Worm (Caenorhabditis elegans) whole organism, L2 larva: Measurements from ENCODE around the gene hst-3.2.

Source experiments
- C34F6.9 ChIP-seq: fragments of 150-350 bp; optimal IDR thresholded peaks from 2 replicates; lab custom pipeline; 2014; ENCODE audit warnings: missing biosample characterization, missing genetic modification characterization
- F13H6.1 ChIP-seq: sonication (generic microtip); optimal IDR thresholded peaks from 2 replicates; lab custom pipeline; 2016; ENCODE audit warnings: missing genetic modification characterization, missing compliant biosample characterization
- R02D3.7 ChIP-seq: fragments of 150-350 bp; optimal IDR thresholded peaks from 2 replicates; lab custom pipeline; 2014; ENCODE audit warnings: missing biosample characterization, missing genetic modification characterization
- ZK546.5 ChIP-seq: sonication (generic microtip); optimal IDR thresholded peaks from 2 replicates; lab custom pipeline; 2017; ENCODE audit warnings: missing biosample characterization, missing genetic modification characterization
- ama-1 ChIP-seq: fragments of 150-350 bp; optimal IDR thresholded peaks from 2 replicates; lab custom pipeline; 2018; ENCODE audit warnings: inconsistent platforms
- blmp-1 ChIP-seq: sonication (generic microtip); optimal IDR thresholded peaks from 2 replicates; lab custom pipeline; 2017; ENCODE audit warnings: missing genetic modification characterization, mild to moderate bottlenecking, missing compliant biosample characterization, antibody characterized with exemption, moderate library complexity; ENCODE audit not compliant: insufficient read depth
- ceh-16 ChIP-seq: fragments of 150-350 bp; optimal IDR thresholded peaks from 2 replicates; lab custom pipeline; 2014; ENCODE audit warnings: missing biosample characterization, missing genetic modification characterization
- crh-2 ChIP-seq: sonication (generic microtip); optimal IDR thresholded peaks from 2 replicates; lab custom pipeline; 2017; ENCODE audit warnings: missing biosample characterization, missing genetic modification characterization
- dmd-4 ChIP-seq: sonication (generic microtip); optimal IDR thresholded peaks from 2 replicates; lab custom pipeline; 2017; ENCODE audit warnings: missing biosample characterization, missing genetic modification characterization
- egl-27 ChIP-seq: sonication (generic microtip); optimal IDR thresholded peaks from 3 replicates; lab custom pipeline; 2017; ENCODE audit warnings: missing biosample characterization, missing genetic modification reagents, missing genetic modification characterization
- elt-3 ChIP-seq: sonication (generic microtip); optimal IDR thresholded peaks from 2 replicates; lab custom pipeline; 2017; ENCODE audit warnings: missing biosample characterization, missing genetic modification characterization
- fos-1 ChIP-seq: fragments of 150-350 bp; optimal IDR thresholded peaks from 2 replicates; lab custom pipeline; 2014; ENCODE audit warnings: missing biosample characterization, missing genetic modification characterization
- lin-11 ChIP-seq: fragments of 150-350 bp; sonication (generic microtip); optimal IDR thresholded peaks from 2 replicates; lab custom pipeline; 2014; ENCODE audit warnings: missing biosample characterization, missing genetic modification characterization, inconsistent platforms, mixed read lengths
- lin-13 ChIP-seq: fragments of 150-350 bp; optimal IDR thresholded peaks from 2 replicates; lab custom pipeline; 2014; ENCODE audit warnings: missing biosample characterization, missing genetic modification reagents, missing genetic modification characterization
- lin-39 ChIP-seq: fragments of 150-350 bp; optimal IDR thresholded peaks from 2 replicates; lab custom pipeline; 2014; ENCODE audit warnings: missing biosample characterization, missing genetic modification reagents, missing genetic modification characterization
- lsy-2 ChIP-seq, 2 experiments: fragments of 150-350 bp in 1 of 2; sonication (generic microtip) in 1 of 2; optimal IDR thresholded peaks; 2 replicates each; lab custom pipeline; 2014 to 2017; ENCODE audit warnings: missing biosample characterization in 2 of 2, missing genetic modification characterization in 2 of 2
- mbf-1 ChIP-seq: sonication (generic microtip); optimal IDR thresholded peaks from 2 replicates; lab custom pipeline; 2017; ENCODE audit warnings: missing biosample characterization, missing genetic modification characterization
- mdl-1 ChIP-seq, 2 experiments: fragments of 150-350 bp in 1 of 2; sonication (generic microtip) in 1 of 2; optimal IDR thresholded peaks; 2 replicates each; lab custom pipeline; 2017; ENCODE audit warnings: missing biosample characterization in 2 of 2, missing genetic modification characterization in 2 of 2
- nhr-10 ChIP-seq: sonication (generic microtip); optimal IDR thresholded peaks from 2 replicates; lab custom pipeline; 2017; ENCODE audit warnings: missing biosample characterization, missing genetic modification characterization
- nhr-11 ChIP-seq: fragments of 150-350 bp; optimal IDR thresholded peaks from 2 replicates; lab custom pipeline; 2014; ENCODE audit warnings: missing biosample characterization, missing genetic modification characterization
- nhr-12 ChIP-seq: fragments of 150-350 bp; optimal IDR thresholded peaks from 2 replicates; lab custom pipeline; 2014; ENCODE audit warnings: missing biosample characterization, missing genetic modification characterization
- nhr-129 ChIP-seq: fragments of 150-350 bp; optimal IDR thresholded peaks from 2 replicates; lab custom pipeline; 2014; ENCODE audit warnings: missing biosample characterization, missing genetic modification characterization
- nhr-23 ChIP-seq: fragments of 150-350 bp; optimal IDR thresholded peaks from 2 replicates; lab custom pipeline; 2014; ENCODE audit warnings: missing biosample characterization, missing genetic modification reagents, missing genetic modification characterization
- nhr-237 ChIP-seq: fragments of 150-350 bp; optimal IDR thresholded peaks from 2 replicates; lab custom pipeline; 2014; ENCODE audit warnings: missing biosample characterization, missing genetic modification characterization
- nhr-25 ChIP-seq: fragments of 150-350 bp; sonication (generic microtip); optimal IDR thresholded peaks from 3 replicates; lab custom pipeline; 2014; ENCODE audit warnings: missing biosample characterization, missing genetic modification characterization
- nhr-6 ChIP-seq: fragments of 150-350 bp; optimal IDR thresholded peaks from 2 replicates; lab custom pipeline; 2014; ENCODE audit warnings: missing biosample characterization, missing genetic modification characterization
- peb-1 ChIP-seq: fragments of 150-350 bp; optimal IDR thresholded peaks from 2 replicates; lab custom pipeline; 2014; ENCODE audit warnings: missing biosample characterization, missing genetic modification characterization
- sem-4 ChIP-seq: fragments of 150-350 bp; optimal IDR thresholded peaks from 2 replicates; lab custom pipeline; 2014; ENCODE audit warnings: missing biosample characterization, missing genetic modification reagents, missing genetic modification characterization
- sma-9 ChIP-seq, 2 experiments: fragments of 150-350 bp in 1 of 2; sonication (generic microtip) in 1 of 2; optimal IDR thresholded peaks; 2 replicates each; lab custom pipeline; 2014 to 2016; ENCODE audit warnings: missing genetic modification characterization in 2 of 2, mild to moderate bottlenecking in 1 of 2, missing biosample characterization in 1 of 2, missing compliant biosample characterization in 1 of 2, missing genetic modification reagents in 1 of 2, moderate library complexity in 1 of 2
- snpc-4 ChIP-seq: fragments of 150-350 bp; optimal IDR thresholded peaks from 2 replicates; lab custom pipeline; 2014; ENCODE audit warnings: missing biosample characterization, missing genetic modification characterization
- unc-39 ChIP-seq: fragments of 150-350 bp; optimal IDR thresholded peaks from 2 replicates; lab custom pipeline; 2014; ENCODE audit warnings: missing biosample characterization, missing genetic modification characterization
- unc-55 ChIP-seq: fragments of 150-350 bp; sonication (generic microtip); optimal IDR thresholded peaks from 3 replicates; lab custom pipeline; 2014; ENCODE audit warnings: missing biosample characterization, missing genetic modification reagents, missing genetic modification characterization
- unc-62 ChIP-seq: fragments of 150-350 bp; optimal IDR thresholded peaks from 2 replicates; lab custom pipeline; 2014; ENCODE audit warnings: missing biosample characterization, missing genetic modification reagents, missing genetic modification characterization
- zag-1 ChIP-seq: fragments of 150-350 bp; optimal IDR thresholded peaks from 2 replicates; lab custom pipeline; 2014; ENCODE audit warnings: missing biosample characterization, missing genetic modification characterization
- ztf-1 ChIP-seq: fragments of 200-800 bp; sonication (Bioruptor generic); conservative IDR thresholded peaks from 2 replicates; pipeline ENCODE4 v1.3.6; 2022; ENCODE audit warnings: missing genetic modification characterization, missing compliant biosample characterization
- ztf-11 ChIP-seq: sonication (generic microtip); optimal IDR thresholded peaks from 2 replicates; lab custom pipeline; 2017; ENCODE audit warnings: missing biosample characterization, missing genetic modification characterization
- ztf-4 ChIP-seq: fragments of 150-350 bp; optimal IDR thresholded peaks from 2 replicates; lab custom pipeline; 2014; ENCODE audit warnings: missing biosample characterization, missing genetic modification characterization

The hst-3.2 gene

DNA sequence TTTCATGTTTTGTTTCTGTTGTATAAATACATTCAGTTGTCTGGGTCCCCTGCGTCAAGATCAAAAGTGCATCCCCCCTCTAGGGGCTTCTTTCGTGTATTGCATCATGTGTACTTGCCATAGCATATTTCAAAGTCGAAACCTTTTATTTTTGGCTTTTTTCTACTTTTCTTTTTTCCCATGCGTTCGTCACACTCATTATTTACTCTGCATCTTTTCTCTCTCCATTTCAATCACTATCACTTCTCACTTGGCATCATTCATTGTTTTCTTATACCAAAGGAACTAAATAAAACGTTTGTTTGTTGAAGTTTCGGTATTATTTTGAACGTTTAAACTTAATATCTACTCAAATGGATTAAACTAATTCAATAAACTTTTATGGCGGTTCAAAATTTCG, 15.7 kb upstream of the hst-3.2 start (continued):
- TF ChIP-seq unc-55 (GFP tag; lab: Kevin White, UChicago) (peak; percentile 24), ama-1 (no peak), unc-62 (GFP tag; lab: Kevin White, UChicago) (no peak), elt-3 (tag; lab: Kevin White, UChicago) (no peak), nhr-25 (tag; lab: Kevin White, UChicago) (no peak), C34F6.9 (tag; lab: Kevin White, UChicago) (peak; percentile 12)

DNA sequence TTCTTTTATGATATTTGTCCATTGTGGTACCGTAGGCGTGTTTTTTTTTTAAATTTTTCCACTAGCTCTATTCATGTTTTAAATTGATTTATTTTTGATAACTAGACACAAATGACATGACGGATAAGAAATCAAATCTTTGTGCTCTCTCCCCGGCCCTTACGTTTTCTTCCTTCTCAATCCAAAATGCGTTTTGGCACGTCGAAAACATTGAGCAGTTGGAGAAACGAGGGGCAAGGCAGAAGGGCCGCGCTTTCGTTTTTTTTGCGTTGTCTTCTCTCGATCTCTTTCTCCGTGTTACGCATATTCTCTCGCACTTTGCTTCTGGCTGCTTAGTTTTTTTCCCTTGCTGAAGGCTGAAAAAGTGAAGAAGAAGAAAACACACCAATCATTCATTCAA, 15.3 kb upstream of the hst-3.2 start:
- TF ChIP-seq blmp-1 (tag; lab: Kevin White, UChicago) (no peak), fos-1 (tag; lab: Kevin White, UChicago) (no peak), ztf-11 (no peak), C34F6.9 (tag; lab: Kevin White, UChicago) (no peak), nhr-10 (no peak), egl-27 (no peak), mdl-1 (tag; optimal IDR thresholded peaks at IDR 0.05; lab: Kevin White, UChicago) (no peak), lsy-2 (tag; optimal IDR thresholded peaks at IDR 0.05; lab: Kevin White, UChicago) (peak in 1 of 2 experiments; percentile 24), nhr-237 (no peak), lin-13 (GFP tag; lab: Kevin White, UChicago) (no peak), F13H6.1 (tag; lab: Kevin White, UChicago) (no peak), nhr-11 (tag; lab: Kevin White, UChicago) (no peak), crh-2 (no peak), ceh-16 (tag; lab: Kevin White, UChicago) (no peak), nhr-129 (no peak), dmd-4 (tag; lab: Kevin White, UChicago) (no peak), mbf-1 (tag; lab: Kevin White, UChicago) (no peak), ZK546.5 (tag; lab: Kevin White, UChicago) (no peak), ama-1 (no peak), ztf-1 (GFP tag; lab: Robert Waterston, UW) (no peak), ztf-4 (no peak), peb-1 (tag; lab: Kevin White, UChicago) (no peak), sem-4 (tag; lab: Kevin White, UChicago) (peak; percentile 5), R02D3.7 (tag; lab: Kevin White, UChicago) (no peak), lin-11 (peak; percentile 18), unc-39 (tag; lab: Kevin White, UChicago) (no peak)

ce11 chrX:2933061-2933460, 9.3 kb upstream of the hst-3.2 start, which contains the start of gene fard-1:
Gene fard-1 (plus strand): TSS chrX:2933361.
- TF ChIP-seq elt-3 (tag; lab: Kevin White, UChicago): no peak
- no peak for TF ChIP-seq nhr-6 (tag; lab: Kevin White, UChicago)
- TF ChIP-seq peb-1 (tag; lab: Kevin White, UChicago): no peak
- no peak for TF ChIP-seq lsy-2 (tag; optimal IDR thresholded peaks at IDR 0.05; lab: Kevin White, UChicago)
- no peak for TF ChIP-seq ama-1
- no peak for TF ChIP-seq ceh-16 (tag; lab: Kevin White, UChicago)
- TF ChIP-seq ztf-11: no peak
- TF ChIP-seq lin-39 (tag; lab: Kevin White, UChicago): no peak
- no peak for TF ChIP-seq ztf-1 (GFP tag; lab: Robert Waterston, UW)
- no peak for TF ChIP-seq ztf-4
- no peak for TF ChIP-seq nhr-12 (tag; lab: Kevin White, UChicago)
- TF ChIP-seq unc-55 (GFP tag; lab: Kevin White, UChicago): no peak
- no peak for TF ChIP-seq lin-11
- TF ChIP-seq C34F6.9 (tag; lab: Kevin White, UChicago): no peak
- no peak for TF ChIP-seq zag-1
- TF ChIP-seq nhr-237: no peak
- no peak for TF ChIP-seq nhr-11 (tag; lab: Kevin White, UChicago)
- TF ChIP-seq nhr-25 (tag; lab: Kevin White, UChicago): no peak
- TF ChIP-seq snpc-4 (tag; lab: Kevin White, UChicago): no peak
- no peak for TF ChIP-seq nhr-10

ce11 chrX:2931852-2932251, 8.1 kb upstream of the hst-3.2 start:
- TF ChIP-seq nhr-25 (tag; lab: Kevin White, UChicago): no peak
- peak; percentile 78 for TF ChIP-seq fos-1 (tag; lab: Kevin White, UChicago)
- peak; percentile 3 for TF ChIP-seq sma-9 (GFP tag; optimal IDR thresholded peaks at IDR 0.05; lab: Kevin White, UChicago)
- TF ChIP-seq sma-9 (tag; optimal IDR thresholded peaks at IDR 0.05; lab: Kevin White, UChicago): no peak
- TF ChIP-seq nhr-23 (tag; lab: Kevin White, UChicago): no peak
- TF ChIP-seq F13H6.1 (tag; lab: Kevin White, UChicago): peak; percentile 24
- no peak for TF ChIP-seq snpc-4 (tag; lab: Kevin White, UChicago)
- TF ChIP-seq, all 48 proteins: peak for 3
